Worm (Caenorhabditis elegans) whole organism, young adult: Measurements from ENCODE around the gene EGAP1.5.

ENCODE experiments used
- cebp-1 ChIP-seq, 2 experiments: fragments of 200-800 bp in 1 of 2; sonication (Bioruptor generic) in 1 of 2; sonication (generic microtip) in 1 of 2; IDR thresholded peaks in 1 of 2; optimal IDR thresholded peaks in 1 of 2; 2 replicates each; pipeline versions ENCODE4 v1.3.6 to Lab custom; 2017 to 2022; ENCODE audit warnings: missing compliant biosample characterization in 2 of 2, missing genetic modification characterization in 2 of 2, mild to moderate bottlenecking in 1 of 2, missing genetic modification reagents in 1 of 2, moderate library complexity in 1 of 2
- dox-1 ChIP-seq: fragments of 200-800 bp; sonication (Bioruptor generic); IDR thresholded peaks from 2 replicates; pipeline ENCODE4 v1.3.6; 2022; ENCODE audit warnings: missing genetic modification reagents, missing genetic modification characterization, missing compliant biosample characterization

ce11 chrIII:5931433-5931994 is at the start of gene EGAP1.5:
- TF ChIP-seq cebp-1 (GFP tag; IDR thresholded peaks at IDR 0.05; lab: Robert Waterston, UW) = no peak
- no peak for TF ChIP-seq cebp-1 (tag; optimal IDR thresholded peaks at IDR 0.05; lab: Kevin White, UChicago)
- TF ChIP-seq dox-1 (GFP tag; lab: Robert Waterston, UW) = no peak
